Worm (Caenorhabditis elegans): Measurements from ENCODE around the gene W04G3.11.

DNA sequence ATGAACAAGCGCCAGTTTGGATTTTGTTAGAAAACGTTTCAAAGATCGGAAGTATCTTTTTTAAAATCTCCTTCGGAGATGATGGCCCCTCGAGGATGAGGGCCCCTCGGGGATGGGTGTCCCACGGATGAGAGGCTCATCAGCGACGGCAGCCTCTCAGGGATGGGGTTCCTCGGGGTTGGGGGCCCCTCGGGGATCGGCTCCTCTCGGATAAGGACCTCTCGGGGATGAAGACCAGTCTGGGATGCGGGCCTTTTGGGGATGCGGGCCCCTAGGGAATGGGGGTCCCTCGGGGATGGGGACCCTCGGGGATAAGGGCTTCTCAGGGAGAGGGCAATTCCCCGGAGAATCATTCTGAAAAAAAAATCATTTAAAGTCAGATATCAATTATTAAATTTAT is 38.7 kb upstream of the W04G3.11 start:
- TF ChIP-seq efl-1 (optimal IDR thresholded peaks at IDR 0.05) (no peak), efl-1 (GFP tag; optimal IDR thresholded peaks at IDR 0.05 in 1 of 2) (no peak), lsy-2 (tag; optimal IDR thresholded peaks at IDR 0.05) (no peak), hlh-17 (GFP tag; optimal IDR thresholded peaks at IDR 0.05; ENCODE audit: borderline replicate concordance) (no peak), nhr-90 (tag; optimal IDR thresholded peaks at IDR 0.05; ENCODE audit: poor library complexity) (no peak), pqm-1 (tag; optimal IDR thresholded peaks at IDR 0.05) (no peak), nhr-28 (tag; optimal IDR thresholded peaks at IDR 0.05) (no peak), aha-1 (tag; optimal IDR thresholded peaks at IDR 0.05) (no peak), zag-1 (tag; optimal IDR thresholded peaks at IDR 0.05) (no peak), lin-39 (tag; optimal IDR thresholded peaks at IDR 0.05) (no peak), ama-1 (optimal IDR thresholded peaks at IDR 0.05) (no peak)

All from whole organism, L1 larva.